Worm (Caenorhabditis elegans) whole organism, mixed stage, embryonic: ENCODE data around the gene ZK262.2.

Experiments used
- elt-1 ChIP-seq: sonication (generic microtip); optimal IDR thresholded peaks from 2 replicates; lab custom pipeline; 2017; ENCODE audit warnings: missing genetic modification characterization, mild to moderate bottlenecking, missing compliant biosample characterization, antibody characterized with exemption, moderate library complexity, borderline replicate concordance; ENCODE audit not compliant: insufficient read depth
- lin-13 ChIP-seq: fragments of 150-350 bp; optimal IDR thresholded peaks from 2 replicates; lab custom pipeline; 2014; ENCODE audit warnings: missing biosample characterization, missing genetic modification characterization
- nhr-12 ChIP-seq: fragments of 150-350 bp; optimal IDR thresholded peaks from 2 replicates; lab custom pipeline; 2014; ENCODE audit warnings: missing biosample characterization, missing genetic modification characterization
- nhr-2 ChIP-seq: fragments of 150-350 bp; optimal IDR thresholded peaks from 2 replicates; lab custom pipeline; 2014; ENCODE audit warnings: missing biosample characterization, missing genetic modification characterization
- nhr-237 ChIP-seq: fragments of 150-350 bp; optimal IDR thresholded peaks from 2 replicates; lab custom pipeline; 2014; ENCODE audit warnings: missing biosample characterization, missing genetic modification characterization

ce11 chrV:18371028-18371427, 41.8 kb downstream of the ZK262.2 start:
- TF ChIP-seq lin-13 (tag; lab: Kevin White, UChicago) (no peak), nhr-237 (no peak), nhr-2 (tag; lab: Kevin White, UChicago) (no peak), elt-1 (tag; lab: Kevin White, UChicago) (no peak), nhr-12 (tag; lab: Kevin White, UChicago) (no peak)
